Worm (Caenorhabditis elegans) whole organism, L2 larva: ENCODE data around the gene K03B8.14.

Experiments used
- R02D3.7 ChIP-seq: fragments of 150-350 bp; optimal IDR thresholded peaks from 2 replicates; lab custom pipeline; 2014; ENCODE audit warnings: missing biosample characterization, missing genetic modification characterization
- ZK546.5 ChIP-seq: sonication (generic microtip); optimal IDR thresholded peaks from 2 replicates; lab custom pipeline; 2017; ENCODE audit warnings: missing biosample characterization, missing genetic modification characterization
- alr-1 ChIP-seq: fragments of 150-350 bp; optimal IDR thresholded peaks from 2 replicates; lab custom pipeline; 2014; ENCODE audit warnings: missing biosample characterization, missing genetic modification characterization
- aly-2 ChIP-seq: fragments of 150-350 bp; optimal IDR thresholded peaks from 2 replicates; lab custom pipeline; 2014; ENCODE audit warnings: missing biosample characterization, missing genetic modification characterization
- elt-1 ChIP-seq: fragments of 150-350 bp; optimal IDR thresholded peaks from 2 replicates; lab custom pipeline; 2014; ENCODE audit warnings: missing biosample characterization, missing genetic modification characterization
- lin-13 ChIP-seq: fragments of 150-350 bp; optimal IDR thresholded peaks from 2 replicates; lab custom pipeline; 2014; ENCODE audit warnings: missing biosample characterization, missing genetic modification reagents, missing genetic modification characterization
- nhr-12 ChIP-seq: fragments of 150-350 bp; optimal IDR thresholded peaks from 2 replicates; lab custom pipeline; 2014; ENCODE audit warnings: missing biosample characterization, missing genetic modification characterization
- nhr-129 ChIP-seq: fragments of 150-350 bp; optimal IDR thresholded peaks from 2 replicates; lab custom pipeline; 2014; ENCODE audit warnings: missing biosample characterization, missing genetic modification characterization
- nhr-23 ChIP-seq: fragments of 150-350 bp; optimal IDR thresholded peaks from 2 replicates; lab custom pipeline; 2014; ENCODE audit warnings: missing biosample characterization, missing genetic modification reagents, missing genetic modification characterization
- nhr-77 ChIP-seq: fragments of 150-350 bp; optimal IDR thresholded peaks from 2 replicates; lab custom pipeline; 2014; ENCODE audit warnings: missing biosample characterization, missing genetic modification characterization
- peb-1 ChIP-seq: fragments of 150-350 bp; optimal IDR thresholded peaks from 2 replicates; lab custom pipeline; 2014; ENCODE audit warnings: missing biosample characterization, missing genetic modification characterization
- snpc-4 ChIP-seq: fragments of 150-350 bp; optimal IDR thresholded peaks from 2 replicates; lab custom pipeline; 2014; ENCODE audit warnings: missing biosample characterization, missing genetic modification characterization
- unc-39 ChIP-seq: fragments of 150-350 bp; optimal IDR thresholded peaks from 2 replicates; lab custom pipeline; 2014; ENCODE audit warnings: missing biosample characterization, missing genetic modification characterization
- unc-62 ChIP-seq: fragments of 150-350 bp; optimal IDR thresholded peaks from 2 replicates; lab custom pipeline; 2014; ENCODE audit warnings: missing biosample characterization, missing genetic modification reagents, missing genetic modification characterization

DNA sequence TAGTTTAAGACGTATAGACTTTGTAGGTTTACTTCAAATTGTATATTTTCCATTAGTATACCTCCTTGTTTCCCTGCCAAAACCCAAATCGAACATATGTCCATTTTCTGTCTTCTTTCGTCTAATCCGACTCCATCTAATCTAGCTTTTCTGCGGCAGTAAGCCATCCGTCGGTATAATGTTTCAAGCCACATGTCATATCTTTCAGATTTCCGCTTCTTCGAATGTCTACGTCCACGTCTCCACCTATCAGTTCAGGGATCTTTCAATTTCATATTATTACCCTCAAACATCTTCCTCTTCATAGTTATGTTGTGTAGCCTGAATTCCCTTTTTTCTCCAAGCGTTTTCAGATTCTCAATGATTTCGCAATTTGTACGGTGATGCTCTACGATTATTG, 46.2 kb upstream of the K03B8.14 start:
- TF ChIP-seq snpc-4 (tag; lab: Kevin White, UChicago) = no peak
- TF ChIP-seq ZK546.5 (tag; lab: Kevin White, UChicago) = no peak
- TF ChIP-seq nhr-23 (tag; lab: Kevin White, UChicago) = no peak
- no peak for TF ChIP-seq lin-13 (GFP tag; lab: Kevin White, UChicago)
- no peak for TF ChIP-seq nhr-77 (tag; lab: Kevin White, UChicago)
- no peak for TF ChIP-seq peb-1
- TF ChIP-seq R02D3.7 = no peak
- TF ChIP-seq aly-2 (tag; lab: Kevin White, UChicago) = no peak
- no peak for TF ChIP-seq alr-1 (tag; lab: Kevin White, UChicago)
- TF ChIP-seq unc-39 = no peak
- TF ChIP-seq nhr-129 (tag; lab: Kevin White, UChicago) = no peak
- no peak for TF ChIP-seq nhr-12 (tag; lab: Kevin White, UChicago)
- TF ChIP-seq elt-1 = no peak
- TF ChIP-seq unc-62 (GFP tag; lab: Kevin White, UChicago) = no peak
